Worm (Caenorhabditis elegans): ENCODE results near the gene smcr-8.

smcr-8 gene

ce11 chrIII:5024393-5024964, 25.3 kb downstream of the smcr-8 start, which contains the start of gene pcf-11 (continued):
- TF ChIP-seq Y105C5A.15 (GFP tag; IDR thresholded peaks at IDR 0.05), result no peak
- TF ChIP-seq madf-9 (GFP tag; conservative IDR thresholded peaks at IDR 0.05), result no peak
- TF ChIP-seq skn-1 (tag; optimal IDR thresholded peaks at IDR 0.05), result no peak
- peak; percentile 95 for TF ChIP-seq hlh-30 (tag; optimal IDR thresholded peaks at IDR 0.05; ENCODE audit: insufficient read depth)
- TF ChIP-seq lsy-2 (tag; optimal IDR thresholded peaks at IDR 0.05), result peak; percentile 24 to 65
- TF ChIP-seq lim-7 (GFP tag; IDR thresholded peaks at IDR 0.05), result no peak
- TF ChIP-seq nhr-41 (GFP tag; IDR thresholded peaks at IDR 0.05), result no peak
- peak; percentile 45 to 80 for TF ChIP-seq mdl-1 (tag; optimal IDR thresholded peaks at IDR 0.05)
- TF ChIP-seq nhr-77 (tag; optimal IDR thresholded peaks at IDR 0.05), result peak; percentile 52
- peak; percentile 90 for TF ChIP-seq ama-1 (optimal IDR thresholded peaks at IDR 0.05)

- TF ChIP-seq saeg-2 (GFP tag; IDR thresholded peaks at IDR 0.05), result no peak
- peak; percentile 80 for TF ChIP-seq aha-1 (tag)
- no peak for TF ChIP-seq egl-27 (tag; optimal IDR thresholded peaks at IDR 0.05)
- TF ChIP-seq nhr-102 (tag; optimal IDR thresholded peaks at IDR 0.05), result peak; percentile 53
- TF ChIP-seq mdt-29 (GFP tag; IDR thresholded peaks at IDR 0.05), result 0 out of 2 replicates have a peak, but pooled peaks have one; percentile 43
- TF ChIP-seq mep-1 (tag; optimal IDR thresholded peaks at IDR 0.05), result peak; percentile 53
- TF ChIP-seq ZK546.5 (tag; optimal IDR thresholded peaks at IDR 0.05), result no peak
- 0 out of 2 replicates have a peak, but pooled peaks have one; percentile 30 for TF ChIP-seq hmg-1.1 (GFP tag; IDR thresholded peaks at IDR 0.05)
- no peak for TF ChIP-seq nhr-41 (GFP tag; IDR thresholded peaks at IDR 0.05)
- TF ChIP-seq F37D6.2 (tag; optimal IDR thresholded peaks at IDR 0.05), result no peak
- TF ChIP-seq rbr-2 (tag; optimal IDR thresholded peaks at IDR 0.05), result peak; percentile 46
- TF ChIP-seq sdz-12 (GFP tag; optimal IDR thresholded peaks at IDR 0.05), result peak; percentile 41
- peak; percentile 49 for TF ChIP-seq dmd-6 (GFP tag; IDR thresholded peaks at IDR 0.05)
- peak; percentile 60 for TF ChIP-seq T26A8.4 (GFP tag; IDR thresholded peaks at IDR 0.05)
- 0 out of 2 replicates have a peak, but pooled peaks have one; percentile 26 for TF ChIP-seq ZK337.2 (GFP tag; IDR thresholded peaks at IDR 0.05)
- peak; percentile 29 for TF ChIP-seq spr-1 (tag; optimal IDR thresholded peaks at IDR 0.05)
- TF ChIP-seq hlh-11 (tag; optimal IDR thresholded peaks at IDR 0.05), result peak; percentile 15
- peak in 1 of 2 experiments; percentile 55 for TF ChIP-seq lsy-2 (tag; optimal IDR thresholded peaks at IDR 0.05)
- 0 out of 2 replicates have a peak, but pooled peaks have one; percentile 13 for TF ChIP-seq tra-1 (GFP tag; IDR thresholded peaks at IDR 0.05)
- TF ChIP-seq lin-38 (GFP tag; IDR thresholded peaks at IDR 0.05), result peak; percentile 55; the same call in 1 of the 2 replicates
- TF ChIP-seq ctbp-1 (GFP tag; IDR thresholded peaks at IDR 0.05), result 0 out of 2 replicates have a peak, but pooled peaks have one; percentile 8
- no peak for TF ChIP-seq nhr-11 (tag; optimal IDR thresholded peaks at IDR 0.05)
- TF ChIP-seq lin-13 (GFP tag; optimal IDR thresholded peaks at IDR 0.05), result no peak
- TF ChIP-seq lin-15B (tag; optimal IDR thresholded peaks at IDR 0.05), result no peak
- TF ChIP-seq mxl-2 (GFP tag; conservative IDR thresholded peaks at IDR 0.05), result no peak
- TF ChIP-seq pha-4 (GFP tag; IDR thresholded peaks at IDR 0.05), result peak; percentile 72
- no peak for TF ChIP-seq pha-4 (tag; optimal IDR thresholded peaks at IDR 0.05)
- TF ChIP-seq hlh-30 (tag; optimal IDR thresholded peaks at IDR 0.05; ENCODE audit: insufficient read depth), result no peak
- no peak for TF ChIP-seq ces-1 (GFP tag; optimal IDR thresholded peaks at IDR 0.05)
- peak; percentile 20 for TF ChIP-seq dpl-1 (GFP tag; optimal IDR thresholded peaks at IDR 0.05)
- no peak for TF ChIP-seq snpc-4 (tag; optimal IDR thresholded peaks at IDR 0.05)
- no peak for TF ChIP-seq arid-1 (GFP tag; conservative IDR thresholded peaks at IDR 0.05)
- no peak for TF ChIP-seq nhr-237 (tag; optimal IDR thresholded peaks at IDR 0.05)
- peak; percentile 20; the same call in 1 of the 2 replicates for TF ChIP-seq ceh-20 (GFP tag; IDR thresholded peaks at IDR 0.05)
- 0 out of 2 replicates have a peak, but pooled peaks have one; percentile 18 for TF ChIP-seq lin-1 (GFP tag; IDR thresholded peaks at IDR 0.05)
- peak; percentile 65 for TF ChIP-seq madf-9 (GFP tag; conservative IDR thresholded peaks at IDR 0.05)
- TF ChIP-seq T20F7.1 (GFP tag; optimal IDR thresholded peaks at IDR 0.05), result peak; percentile 62
- TF ChIP-seq unc-130 (GFP tag; optimal IDR thresholded peaks at IDR 0.05), result no peak
- TF ChIP-seq ama-1 (optimal IDR thresholded peaks at IDR 0.05), result peak; percentile 80
- no peak for TF ChIP-seq ceh-44 (GFP tag; IDR thresholded peaks at IDR 0.05)
- peak; percentile 8 for TF ChIP-seq jun-1 (tag; optimal IDR thresholded peaks at IDR 0.05)
- TF ChIP-seq Y5F2A.4 (GFP tag; optimal IDR thresholded peaks at IDR 0.05), result no peak
- TF ChIP-seq snpc-1.2 (GFP tag; IDR thresholded peaks at IDR 0.05), result peak; percentile 41; the same call in 1 of the 2 replicates
These were observed 26.0 kb downstream of the smcr-8 start for ce11 chrIII:5025136-5025629.
